Fruit fly (Drosophila melanogaster) whole organism, wandering third instar larva: ENCODE results near the gene Hsp27.

Experiments used
- Abd-B ChIP-seq: fragments of >200 bp; optimal IDR thresholded peaks from 2 replicates; lab custom pipeline; 2017; ENCODE audit warnings: missing biosample characterization, missing genetic modification characterization
- CG32264 ChIP-seq: fragments of 200-800 bp; sonication (Bioruptor generic); optimal IDR thresholded peaks from 2 replicates; lab custom pipeline; 2016; ENCODE audit warnings: missing biosample characterization, missing genetic modification characterization
- CG9705 ChIP-seq: fragments of 200-800 bp; sonication (Bioruptor generic); optimal IDR thresholded peaks from 2 replicates; lab custom pipeline; 2018; ENCODE audit warnings: missing biosample characterization, mild to moderate bottlenecking, missing genetic modification characterization
- CrebA ChIP-seq: fragments of 200-800 bp; sonication (Bioruptor generic); optimal IDR thresholded peaks from 2 replicates; lab custom pipeline; 2016; ENCODE audit warnings: missing biosample characterization, mild to moderate bottlenecking, missing genetic modification characterization, borderline replicate concordance
- Dfd ChIP-seq: fragments of >200 bp; optimal IDR thresholded peaks from 2 replicates; lab custom pipeline; 2017; ENCODE audit warnings: missing biosample characterization, missing genetic modification characterization
- Dif ChIP-seq: fragments of 200-275, 200-300 bp; sonication (Bioruptor generic); optimal IDR thresholded peaks from 2 replicates; lab custom pipeline; 2018; ENCODE audit warnings: missing biosample characterization, missing genetic modification characterization; ENCODE audit not compliant: partially characterized antibody
- GATAd ChIP-seq: sonication (Bioruptor generic); optimal IDR thresholded peaks from 2 replicates; lab custom pipeline; 2016; ENCODE audit warnings: missing biosample characterization, missing genetic modification characterization
- HLH106 ChIP-seq: fragments of 200-800 bp; optimal IDR thresholded peaks from 3 replicates; lab custom pipeline; 2019; ENCODE audit warnings: missing biosample characterization, mild to moderate bottlenecking, missing genetic modification characterization, moderate library complexity
- Hnf4 ChIP-seq: fragments of 200-800 bp; sonication (Bioruptor generic); optimal IDR thresholded peaks from 2 replicates; lab custom pipeline; 2016; ENCODE audit warnings: missing biosample characterization, mild to moderate bottlenecking, missing genetic modification characterization
- Hr78 ChIP-seq: fragments of >200 bp; optimal IDR thresholded peaks from 2 replicates; lab custom pipeline; 2017; ENCODE audit warnings: missing biosample characterization, missing genetic modification characterization
- Hr83 ChIP-seq: fragments of 200-300 bp; sonication (Bioruptor generic); optimal IDR thresholded peaks from 2 replicates; lab custom pipeline; 2016; ENCODE audit warnings: missing biosample characterization, mild to moderate bottlenecking, missing genetic modification characterization, moderate library complexity; ENCODE audit not compliant: poor library complexity, severe bottlenecking
- Jra ChIP-seq: sonication (Bioruptor generic); optimal IDR thresholded peaks from 2 replicates; lab custom pipeline; 2016; ENCODE audit warnings: missing biosample characterization, missing genetic modification characterization
- Mio ChIP-seq: sonication (Bioruptor generic); optimal IDR thresholded peaks from 2 replicates; lab custom pipeline; 2016; ENCODE audit warnings: missing biosample characterization, missing genetic modification characterization
- Myc ChIP-seq: fragments of >200 bp; optimal IDR thresholded peaks from 2 replicates; lab custom pipeline; 2017
- N ChIP-seq: fragments of >200 bp; optimal IDR thresholded peaks from 2 replicates; lab custom pipeline; 2018; ENCODE audit warnings: missing biosample characterization, missing external identifiers, missing genetic modification characterization
- OdsH ChIP-seq: fragments of 200-800 bp; sonication (Bioruptor generic); optimal IDR thresholded peaks from 2 replicates; lab custom pipeline; 2016; ENCODE audit warnings: missing biosample characterization, mild to moderate bottlenecking, missing genetic modification characterization
- Rel ChIP-seq, 2 experiments: fragments of 200-800 bp; sonication (Bioruptor generic) in 1 of 2; optimal IDR thresholded peaks; 2 replicates in 1 of 2; 3 replicates in 1 of 2; lab custom pipeline; 2016 to 2019; ENCODE audit warnings: mild to moderate bottlenecking in 2 of 2, missing biosample characterization in 2 of 2, missing genetic modification characterization in 2 of 2, moderate library complexity in 1 of 2
- Sp1 ChIP-seq: fragments of 200-800 bp; sonication (Bioruptor generic); optimal IDR thresholded peaks from 3 replicates; lab custom pipeline; 2019; ENCODE audit warnings: missing biosample characterization, mild to moderate bottlenecking, missing genetic modification characterization, moderate library complexity
- Vsx2 ChIP-seq: fragments of 200-300, 225-300 bp; sonication (Bioruptor generic); optimal IDR thresholded peaks from 2 replicates; lab custom pipeline; 2018; ENCODE audit warnings: missing biosample characterization, missing genetic modification characterization; ENCODE audit not compliant: partially characterized antibody
- br ChIP-seq: fragments of 200-800 bp; sonication (Bioruptor generic); optimal IDR thresholded peaks from 2 replicates; lab custom pipeline; 2016; ENCODE audit warnings: missing biosample characterization, missing genetic modification characterization
- brk ChIP-seq: fragments of 200-800 bp; sonication (Bioruptor generic); optimal IDR thresholded peaks from 2 replicates; lab custom pipeline; 2016; ENCODE audit warnings: missing biosample characterization, mild to moderate bottlenecking, missing genetic modification characterization
- dl ChIP-seq, 2 experiments: fragments of 175-275, 200-275 bp in 1 of 2; fragments of 200-275 bp in 1 of 2; sonication (Bioruptor generic); optimal IDR thresholded peaks; lab custom pipeline; 2018; ENCODE audit warnings: mild to moderate bottlenecking in 2 of 2, missing biosample characterization in 2 of 2, missing genetic modification characterization in 2 of 2, moderate library complexity in 2 of 2; ENCODE audit not compliant: partially characterized antibody in 2 of 2, insufficient read depth in 1 of 2
- dmrt93B ChIP-seq: fragments of 200-800 bp; sonication (Bioruptor generic); optimal IDR thresholded peaks from 2 replicates; lab custom pipeline; 2018; ENCODE audit warnings: missing biosample characterization, mild to moderate bottlenecking, missing genetic modification characterization
- dsf ChIP-seq: sonication (Bioruptor generic); optimal IDR thresholded peaks from 2 replicates; lab custom pipeline; 2016; ENCODE audit warnings: missing biosample characterization, missing genetic modification characterization, borderline replicate concordance
- ey ChIP-seq: fragments of 200-800 bp; sonication (Bioruptor generic); optimal IDR thresholded peaks from 2 replicates; lab custom pipeline; 2016; ENCODE audit warnings: missing biosample characterization, missing genetic modification characterization
- foxo ChIP-seq, 2 experiments: fragments of 200-800 bp; sonication (Bioruptor generic); optimal IDR thresholded peaks; 2 replicates in 1 of 2; 3 replicates in 1 of 2; lab custom pipeline; 2016 to 2017; ENCODE audit warnings: missing biosample characterization in 2 of 2, missing genetic modification characterization in 2 of 2
- fru ChIP-seq: fragments of 200-800 bp; sonication (Bioruptor generic); optimal IDR thresholded peaks from 3 replicates; lab custom pipeline; 2016; ENCODE audit warnings: missing biosample characterization, mild to moderate bottlenecking, missing genetic modification characterization
- h ChIP-seq: fragments of 200-800 bp; sonication (Bioruptor generic); optimal IDR thresholded peaks from 3 replicates; lab custom pipeline; 2016; ENCODE audit warnings: missing biosample characterization, mild to moderate bottlenecking, missing genetic modification characterization
- jim ChIP-seq: fragments of 175-275, 200-325 bp; sonication (Bioruptor generic); optimal IDR thresholded peaks from 2 replicates; lab custom pipeline; 2016; ENCODE audit warnings: missing biosample characterization, mild to moderate bottlenecking, missing genetic modification characterization
- lola ChIP-seq: fragments of >200 bp; optimal IDR thresholded peaks from 2 replicates; lab custom pipeline; 2017; ENCODE audit warnings: missing biosample characterization, missing genetic modification characterization
- pan ChIP-seq: fragments of >200 bp; optimal IDR thresholded peaks from 2 replicates; lab custom pipeline; 2017
- psq ChIP-seq: fragments of 200-800 bp; sonication (Bioruptor generic); optimal IDR thresholded peaks from 3 replicates; lab custom pipeline; 2017; ENCODE audit warnings: missing biosample characterization, mild to moderate bottlenecking, missing genetic modification characterization, moderate library complexity
- rgr ChIP-seq: fragments of 200-800 bp; sonication (Bioruptor generic); optimal IDR thresholded peaks from 3 replicates; lab custom pipeline; 2016; ENCODE audit warnings: missing biosample characterization, mild to moderate bottlenecking, missing genetic modification characterization
- sage ChIP-seq: fragments of 200-800 bp; sonication (Bioruptor generic); optimal IDR thresholded peaks from 2 replicates; lab custom pipeline; 2016; ENCODE audit warnings: missing biosample characterization, mild to moderate bottlenecking, missing genetic modification characterization
- sv ChIP-seq: fragments of 200-800 bp; sonication (Bioruptor generic); optimal IDR thresholded peaks from 3 replicates; lab custom pipeline; 2016; ENCODE audit warnings: missing biosample characterization, missing genetic modification characterization
- tai ChIP-seq: sonication (Bioruptor generic); optimal IDR thresholded peaks from 2 replicates; lab custom pipeline; 2016; ENCODE audit warnings: missing biosample characterization, missing genetic modification characterization
- usp ChIP-seq: fragments of >200 bp; optimal IDR thresholded peaks from 2 replicates; lab custom pipeline; 2017; ENCODE audit warnings: missing biosample characterization, missing genetic modification characterization
- woc ChIP-seq: sonication (Bioruptor generic); optimal IDR thresholded peaks from 2 replicates; lab custom pipeline; 2016; ENCODE audit warnings: missing biosample characterization, mild to moderate bottlenecking, missing genetic modification characterization

Gene Hsp27

dm6 chr3L:9402157-9402890, 18.5 kb downstream of the Hsp27 start, which contains the start of gene eIF4E1:
eIF4E1 (minus strand) TSS chr3L:9402460.
- TF ChIP-seq Hr78 (GFP tag; lab: Kevin White, UChicago) (no peak), GATAd (GFP tag; lab: Kevin White, UChicago) (no peak), Vsx2 (peak; percentile 40), OdsH (GFP tag; lab: Kevin White, UChicago) (no peak), br (GFP tag; lab: Kevin White, UChicago) (peak; percentile 12), Hnf4 (no peak), HLH106 (tag; lab: Kevin White, UChicago) (no peak), brk (no peak), fru (no peak), psq (GFP tag; lab: Kevin White, UChicago) (no peak), Jra (no peak), dl (GFP tag; optimal IDR thresholded peaks at IDR 0.05; lab: Kevin White, UChicago; ENCODE audit: insufficient read depth in 1 of 2, partially characterized antibody in 2 of 2) (peak in 1 of 2 experiments; percentile 8), dmrt93B (no peak), Dfd (no peak), sv (GFP tag; lab: Kevin White, UChicago) (peak; percentile 34), CG32264 (no peak), pan (lab: Kevin White, UChicago) (no peak), rgr (GFP tag; lab: Kevin White, UChicago) (no peak), Myc (lab: Kevin White, UChicago) (peak; percentile 33), usp (GFP tag; lab: Kevin White, UChicago) (no peak), Dif (GFP tag; lab: Kevin White, UChicago) (peak; percentile 53), sage (no peak), CrebA (GFP tag; lab: Kevin White, UChicago) (no peak), Mio (GFP tag; lab: Kevin White, UChicago) (no peak), foxo (GFP tag; optimal IDR thresholded peaks at IDR 0.05; lab: Kevin White, UChicago) (peak in 1 of 2 experiments; percentile 3), Sp1 (GFP tag; lab: Kevin White, UChicago) (peak; percentile 36), tai (GFP tag; lab: Kevin White, UChicago) (no peak), Hr83 (no peak), lola (GFP tag; lab: Kevin White, UChicago) (no peak), dsf (GFP tag; lab: Kevin White, UChicago) (no peak), h (peak; percentile 9), N (GFP tag; lab: Kevin White, UChicago) (no peak), ey (GFP tag; lab: Kevin White, UChicago) (peak; percentile 1), CG9705 (GFP tag; lab: Kevin White, UChicago) (no peak), Abd-B (GFP tag; lab: Kevin White, UChicago) (no peak), woc (GFP tag; lab: Kevin White, UChicago) (no peak), jim (no peak), Rel (GFP tag; optimal IDR thresholded peaks at IDR 0.05; lab: Kevin White, UChicago) (no peak), Rel (tag; optimal IDR thresholded peaks at IDR 0.05; lab: Kevin White, UChicago) (peak; percentile 84)

DNA sequence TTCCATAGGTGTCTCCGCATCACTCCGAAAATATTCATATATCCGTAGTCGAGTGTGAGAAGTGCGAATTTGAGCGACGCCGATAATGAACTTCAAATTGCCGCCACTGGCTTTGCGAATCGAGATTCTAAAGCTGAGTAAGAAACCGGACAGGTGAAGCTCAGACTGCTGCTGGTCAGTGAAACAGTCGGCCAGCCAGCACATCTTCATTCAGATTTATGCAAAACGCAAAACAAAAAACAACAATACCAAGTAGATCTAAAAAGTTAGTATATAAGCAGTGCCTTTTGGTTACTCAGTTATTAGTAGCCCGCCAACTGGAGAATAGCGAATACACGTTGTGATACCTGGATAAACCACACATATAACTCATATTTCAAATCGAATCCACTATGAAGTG, 20.6 kb downstream of the Hsp27 start, which contains the start of gene Cpr67B:
Cpr67B (plus strand) TSS at position 301 of the 400 bp plus-strand sequence.
- TF ChIP-seq N (GFP tag; lab: Kevin White, UChicago) = no peak
- no peak for TF ChIP-seq Vsx2
- TF ChIP-seq ey (GFP tag; lab: Kevin White, UChicago) = no peak
- no peak for TF ChIP-seq Dif (GFP tag; lab: Kevin White, UChicago)
- no peak for TF ChIP-seq Jra
- TF ChIP-seq rgr (GFP tag; lab: Kevin White, UChicago) = no peak
- no peak for TF ChIP-seq Hnf4
- TF ChIP-seq Sp1 (GFP tag; lab: Kevin White, UChicago) = no peak
- no peak for TF ChIP-seq woc (GFP tag; lab: Kevin White, UChicago)
